Worm (Caenorhabditis elegans): ENCODE measurements around the gene C32H11.4.

Gene C32H11.4

ce11 chrIV:12964648-12965047, 43.6 kb downstream of the C32H11.4 start (continued):
- TF ChIP-seq F44E2.7 (GFP tag; IDR thresholded peaks at IDR 0.05) (no peak), daf-19 (GFP tag; conservative IDR thresholded peaks at IDR 0.05) (no peak), mes-2 (tag; optimal IDR thresholded peaks at IDR 0.05; ENCODE audit: poor library complexity, severe bottlenecking) (no peak)

- no peak for TF ChIP-seq spr-1 (tag; optimal IDR thresholded peaks at IDR 0.05)
- no peak for TF ChIP-seq snpc-4 (tag; optimal IDR thresholded peaks at IDR 0.05)
- peak; percentile 29 for TF ChIP-seq pqm-1 (tag; optimal IDR thresholded peaks at IDR 0.05)
Measured at ce11 chrIV:12965074-12965473, 44.0 kb downstream of the C32H11.4 start, which contains the start of gene dod-22. dod-22 (plus strand) TSS chrIV:12965374.

- TF ChIP-seq unc-62 (GFP tag; optimal IDR thresholded peaks at IDR 0.05 in 1 of 2) (peak in 1 of 2 experiments; percentile 95), unc-62 (tag; optimal IDR thresholded peaks at IDR 0.05) (no peak), set-16 (GFP tag; IDR thresholded peaks at IDR 0.05) (no peak)
Measured at ce11 chrIV:12967303-12967702, 46.2 kb downstream of the C32H11.4 start.

DNA sequence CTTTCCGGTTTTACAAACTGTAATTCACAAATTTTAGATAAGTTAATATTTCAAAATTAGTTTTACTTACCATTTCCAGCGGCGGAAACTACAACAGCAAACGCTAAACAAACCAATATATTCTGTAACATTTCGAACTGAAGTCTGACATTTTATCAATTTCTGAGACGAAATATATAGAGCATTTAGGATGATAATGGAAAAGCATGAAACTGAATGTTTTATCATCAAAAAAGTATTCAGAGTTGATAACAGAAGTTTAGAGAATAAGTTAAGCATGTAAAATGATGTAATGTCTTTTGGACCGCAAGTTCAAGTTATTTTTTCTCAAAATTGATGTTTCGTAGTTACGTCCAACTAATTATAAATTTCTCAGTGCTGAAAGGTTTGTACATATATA, 48.1 kb downstream of the C32H11.4 start, which contains the start of gene F55G11.2:
F55G11.2 (minus strand) TSS at position 149 of the 400 bp plus-strand sequence.
- TF ChIP-seq nhr-25 (tag; optimal IDR thresholded peaks at IDR 0.05; ENCODE audit: borderline replicate concordance, insufficient read depth) = no peak
- no peak for TF ChIP-seq madf-9 (GFP tag; conservative IDR thresholded peaks at IDR 0.05)
- TF ChIP-seq nhr-10 (tag; optimal IDR thresholded peaks at IDR 0.05) = no peak
- TF ChIP-seq dmd-6 (GFP tag; IDR thresholded peaks at IDR 0.05) = peak; percentile 74; the same call in 1 of the 2 replicates
- TF ChIP-seq pqm-1 (tag; optimal IDR thresholded peaks at IDR 0.05) = peak; percentile 56

ce11 chrIV:12971994-12972520, 51.0 kb downstream of the C32H11.4 start:
- TF ChIP-seq nhr-10 (tag; optimal IDR thresholded peaks at IDR 0.05) (no peak), lin-15B (tag; optimal IDR thresholded peaks at IDR 0.05) (no peak), dmd-6 (GFP tag; IDR thresholded peaks at IDR 0.05) (peak; percentile 60), ctbp-1 (GFP tag; IDR thresholded peaks at IDR 0.05) (no peak), nhr-28 (tag; optimal IDR thresholded peaks at IDR 0.05) (no peak), lin-29 (GFP tag; IDR thresholded peaks at IDR 0.05) (no peak), skn-1 (tag; optimal IDR thresholded peaks at IDR 0.05) (no peak), ceh-32 (tag; optimal IDR thresholded peaks at IDR 0.05; ENCODE audit: poor library complexity) (no peak), hlh-11 (tag; optimal IDR thresholded peaks at IDR 0.05) (peak; percentile 22), zip-2 (tag; optimal IDR thresholded peaks at IDR 0.05) (no peak), ces-1 (GFP tag; optimal IDR thresholded peaks at IDR 0.05) (no peak), pqm-1 (tag; optimal IDR thresholded peaks at IDR 0.05) (peak; percentile 25), tra-1 (GFP tag; IDR thresholded peaks at IDR 0.05) (no peak), nhr-42 (GFP tag; IDR thresholded peaks at IDR 0.05) (no peak), vab-7 (GFP tag; IDR thresholded peaks at IDR 0.05) (no peak), ama-1 (optimal IDR thresholded peaks at IDR 0.05) (no peak), snpc-1.2 (GFP tag; IDR thresholded peaks at IDR 0.05) (no peak), unc-62 (GFP tag; optimal IDR thresholded peaks at IDR 0.05 in 1 of 2) (peak in 1 of 2 experiments; percentile 55), unc-62 (tag; optimal IDR thresholded peaks at IDR 0.05) (no peak), zfp-3 (GFP tag; conservative IDR thresholded peaks at IDR 0.05) (no peak), php-3 (GFP tag; IDR thresholded peaks at IDR 0.05) (no peak), lin-13 (GFP tag; optimal IDR thresholded peaks at IDR 0.05) (no peak), ceh-20 (GFP tag; IDR thresholded peaks at IDR 0.05) (no peak), aha-1 (tag) (no peak), nhr-111 (GFP tag; optimal IDR thresholded peaks at IDR 0.05) (no peak), F49E8.2 (tag; optimal IDR thresholded peaks at IDR 0.05; ENCODE audit: borderline replicate concordance) (no peak), lin-1 (GFP tag; IDR thresholded peaks at IDR 0.05) (no peak), gei-8 (GFP tag; optimal IDR thresholded peaks at IDR 0.05) (no peak), tag-97 (GFP tag; IDR thresholded peaks at IDR 0.05) (no peak), mdl-1 (tag; optimal IDR thresholded peaks at IDR 0.05) (no peak), madf-5 (GFP tag; IDR thresholded peaks at IDR 0.05) (no peak), lim-7 (GFP tag; IDR thresholded peaks at IDR 0.05) (no peak)
